Fruit fly (Drosophila melanogaster): ENCODE measurements around the gene CG13041.

Gene CG13041

dm6 chr3L:16361200-16361815 lies 42.0 kb upstream of the CG13041 start:
- TF ChIP-seq CG7101 (tag; optimal IDR thresholded peaks at IDR 0.05): no peak
- no peak for TF ChIP-seq CG11617 (GFP tag; optimal IDR thresholded peaks at IDR 0.05)
- TF ChIP-seq tj (GFP tag; optimal IDR thresholded peaks at IDR 0.05): no peak
- no peak for TF ChIP-seq cnc (optimal IDR thresholded peaks at IDR 0.05)
- no peak for TF ChIP-seq kay (GFP tag; ENCODE audit: borderline replicate concordance)
- no peak for TF ChIP-seq cic (GFP tag; optimal IDR thresholded peaks at IDR 0.05)
- no peak for TF ChIP-seq Clk (GFP tag; optimal IDR thresholded peaks at IDR 0.05)
- TF ChIP-seq toe (GFP tag; optimal IDR thresholded peaks at IDR 0.05): no peak

- TF ChIP-seq CG12768 (GFP tag; optimal IDR thresholded peaks at IDR 0.05): peak; percentile 39
- no peak for TF ChIP-seq CG1620 (GFP tag; optimal IDR thresholded peaks at IDR 0.05)
- no peak for TF ChIP-seq CG14711 (tag; optimal IDR thresholded peaks at IDR 0.05)
- peak; percentile 92 for TF ChIP-seq kay (GFP tag; ENCODE audit: borderline replicate concordance)
- no peak for TF ChIP-seq CG11617 (GFP tag; optimal IDR thresholded peaks at IDR 0.05)
These were observed 40.5 kb upstream of the CG13041 start for dm6 chr3L:16359795-16360194.

dm6 chr3L:16359219-16359748 lies 40.0 kb upstream of the CG13041 start, which contains the start of gene ringer:
Gene ringer, minus strand, starts transcription at chr3L:16359428.
- no peak for TF ChIP-seq CG7045 (GFP tag; optimal IDR thresholded peaks at IDR 0.05)
- TF ChIP-seq CG1620 (GFP tag; optimal IDR thresholded peaks at IDR 0.05): no peak
- TF ChIP-seq ovo (GFP tag; optimal IDR thresholded peaks at IDR 0.05): no peak
- TF ChIP-seq CG33017 (tag; optimal IDR thresholded peaks at IDR 0.05): peak; percentile 43

dm6 chr3L:16357860-16358259 lies 38.5 kb upstream of the CG13041 start:
- TF ChIP-seq Mnt (GFP tag; optimal IDR thresholded peaks at IDR 0.05) (no peak), toe (GFP tag; optimal IDR thresholded peaks at IDR 0.05) (no peak), kay (GFP tag; ENCODE audit: borderline replicate concordance) (no peak), Crg-1 (GFP tag; optimal IDR thresholded peaks at IDR 0.05) (no peak), tj (GFP tag; optimal IDR thresholded peaks at IDR 0.05) (no peak), ovo (GFP tag; optimal IDR thresholded peaks at IDR 0.05) (no peak), CG7101 (tag; optimal IDR thresholded peaks at IDR 0.05) (no peak), cnc (optimal IDR thresholded peaks at IDR 0.05) (no peak), bab1 (GFP tag; optimal IDR thresholded peaks at IDR 0.05) (no peak)

dm6 chr3L:16357187-16357728 lies 37.9 kb upstream of the CG13041 start:
- TF ChIP-seq Clk (GFP tag; optimal IDR thresholded peaks at IDR 0.05) (no peak), cnc (optimal IDR thresholded peaks at IDR 0.05) (no peak), CG33017 (tag; optimal IDR thresholded peaks at IDR 0.05) (no peak), tj (GFP tag; optimal IDR thresholded peaks at IDR 0.05) (no peak), CG12768 (GFP tag; optimal IDR thresholded peaks at IDR 0.05) (no peak), CG7045 (GFP tag; optimal IDR thresholded peaks at IDR 0.05) (no peak), CG1620 (GFP tag; optimal IDR thresholded peaks at IDR 0.05) (no peak), bab1 (GFP tag; optimal IDR thresholded peaks at IDR 0.05) (no peak), cic (GFP tag; optimal IDR thresholded peaks at IDR 0.05) (no peak), CG11617 (GFP tag; optimal IDR thresholded peaks at IDR 0.05) (no peak), ovo (GFP tag; optimal IDR thresholded peaks at IDR 0.05) (no peak), CG14711 (tag; optimal IDR thresholded peaks at IDR 0.05) (no peak), kay (GFP tag; ENCODE audit: borderline replicate concordance) (no peak), CG7101 (tag; optimal IDR thresholded peaks at IDR 0.05) (no peak), pad (GFP tag; optimal IDR thresholded peaks at IDR 0.05) (no peak), Hr96 (GFP tag; optimal IDR thresholded peaks at IDR 0.05) (no peak)

dm6 chr3L:16356171-16356765 lies 36.9 kb upstream of the CG13041 start:
- TF ChIP-seq Mnt (GFP tag; optimal IDR thresholded peaks at IDR 0.05) (peak; percentile 14), CG33017 (tag; optimal IDR thresholded peaks at IDR 0.05) (peak; percentile 7), toe (GFP tag; optimal IDR thresholded peaks at IDR 0.05) (no peak), Hr96 (GFP tag; optimal IDR thresholded peaks at IDR 0.05) (no peak), cic (GFP tag; optimal IDR thresholded peaks at IDR 0.05) (no peak), Clk (GFP tag; optimal IDR thresholded peaks at IDR 0.05) (no peak), CG14711 (tag; optimal IDR thresholded peaks at IDR 0.05) (no peak), CG7045 (GFP tag; optimal IDR thresholded peaks at IDR 0.05) (no peak), CG5204 (GFP tag; optimal IDR thresholded peaks at IDR 0.05) (no peak), kay (GFP tag; ENCODE audit: borderline replicate concordance) (peak; percentile 88), bab1 (GFP tag; optimal IDR thresholded peaks at IDR 0.05) (no peak), tj (GFP tag; optimal IDR thresholded peaks at IDR 0.05) (no peak), CG12768 (GFP tag; optimal IDR thresholded peaks at IDR 0.05) (peak; percentile 18), ovo (GFP tag; optimal IDR thresholded peaks at IDR 0.05) (no peak), cnc (optimal IDR thresholded peaks at IDR 0.05) (no peak), Crg-1 (GFP tag; optimal IDR thresholded peaks at IDR 0.05) (no peak), CG7101 (tag; optimal IDR thresholded peaks at IDR 0.05) (peak; percentile 13)

- TF ChIP-seq Hr96 (GFP tag; optimal IDR thresholded peaks at IDR 0.05) (no peak), pad (GFP tag; optimal IDR thresholded peaks at IDR 0.05) (no peak), Clk (GFP tag; optimal IDR thresholded peaks at IDR 0.05) (no peak), tj (GFP tag; optimal IDR thresholded peaks at IDR 0.05) (no peak), CG12768 (GFP tag; optimal IDR thresholded peaks at IDR 0.05) (no peak), Mnt (GFP tag; optimal IDR thresholded peaks at IDR 0.05) (no peak), cic (GFP tag; optimal IDR thresholded peaks at IDR 0.05) (no peak), toe (GFP tag; optimal IDR thresholded peaks at IDR 0.05) (no peak), CG5204 (GFP tag; optimal IDR thresholded peaks at IDR 0.05) (no peak), CG7101 (tag; optimal IDR thresholded peaks at IDR 0.05) (no peak), CG33017 (tag; optimal IDR thresholded peaks at IDR 0.05) (no peak), kay (GFP tag; ENCODE audit: borderline replicate concordance) (no peak), cnc (optimal IDR thresholded peaks at IDR 0.05) (no peak), Crg-1 (GFP tag; optimal IDR thresholded peaks at IDR 0.05) (no peak), CG1620 (GFP tag; optimal IDR thresholded peaks at IDR 0.05) (no peak), CG14711 (tag; optimal IDR thresholded peaks at IDR 0.05) (no peak), ovo (GFP tag; optimal IDR thresholded peaks at IDR 0.05) (no peak), bab1 (GFP tag; optimal IDR thresholded peaks at IDR 0.05) (no peak)
These were observed 34.9 kb upstream of the CG13041 start, which contains the start of gene Pdh for dm6 chr3L:16354197-16354596. Gene Pdh, minus strand, starts transcription at chr3L:16354297.
